Worm (Caenorhabditis elegans): Measurements from ENCODE around the gene Y50D4C.3.

DNA sequence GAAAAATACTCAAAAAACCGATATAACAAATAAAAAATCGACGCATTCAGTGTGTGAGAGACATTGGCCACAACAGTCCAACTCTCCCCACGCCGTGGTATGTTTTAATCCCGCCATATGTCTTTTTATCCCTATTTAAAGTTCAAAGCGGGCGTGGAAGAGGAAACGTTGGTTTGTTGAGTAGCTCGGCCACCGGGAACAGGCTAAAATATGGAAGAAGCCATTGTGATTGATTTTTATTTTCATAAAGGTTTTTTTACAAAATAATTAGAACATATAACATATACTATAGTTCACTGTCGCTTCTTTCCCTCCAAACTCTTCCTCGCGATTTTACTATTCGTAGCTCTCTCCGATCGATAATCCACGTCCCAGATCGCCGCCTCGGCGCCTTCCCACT lies 46.0 kb downstream of the Y50D4C.3 start, which contains the start of gene nas-32:
- TF ChIP-seq him-1 (tag; optimal IDR thresholded peaks at IDR 0.05) (no peak), W03F9.2 (tag; optimal IDR thresholded peaks at IDR 0.05) (no peak), dao-5 (tag; optimal IDR thresholded peaks at IDR 0.05) (no peak)

Data from whole organism, L4/young adult.